Comparison of ENCODE assay signal across 3 worm cellular contexts in genomic region chrII:2975561-2976230, ce11.
A peak's percentile ranks its signal among the peaks of the same experiment; 100 is the strongest.
TF ChIP-seq lines count a peak whose summit lies in the region.

No protein-coding gene starts in this region.

TF ChIP-seq in whole organism, L1 larva, 84 proteins besides CTCF, POLR2A, EP300 and RAD21 (continued from another document):
- peak in 1 of 2 experiments; percentile 8 for TF ChIP-seq efl-1 (optimal IDR thresholded peaks at IDR 0.05; lab: Kevin White, UChicago)
- TF ChIP-seq efl-1 (GFP tag; optimal IDR thresholded peaks at IDR 0.05 in 1 of 2; lab: Kevin White, UChicago) = peak in 1 of 2 experiments; percentile 1
- TF ChIP-seq elt-2 (tag; optimal IDR thresholded peaks at IDR 0.05; lab: Kevin White, UChicago) = peak; percentile 91
- peak in 1 of 2 experiments; percentile 38 for TF ChIP-seq lin-35 (GFP tag; optimal IDR thresholded peaks at IDR 0.05; lab: Kevin White, UChicago)
- TF ChIP-seq pag-3 (tag; optimal IDR thresholded peaks at IDR 0.05; lab: Kevin White, UChicago; ENCODE audit: borderline replicate concordance, insufficient read depth) = no peak
- peak; percentile 14 for TF ChIP-seq pqm-1 (tag; optimal IDR thresholded peaks at IDR 0.05; lab: Kevin White, UChicago)
- TF ChIP-seq lin-39 (tag; optimal IDR thresholded peaks at IDR 0.05; lab: Kevin White, UChicago) = no peak
- peak in 1 of 2 experiments; percentile 23 for TF ChIP-seq mdl-1 (tag; optimal IDR thresholded peaks at IDR 0.05; lab: Kevin White, UChicago)
- TF ChIP-seq lin-15B (tag; optimal IDR thresholded peaks at IDR 0.05; lab: Kevin White, UChicago) = no peak
- TF ChIP-seq mep-1 (tag; optimal IDR thresholded peaks at IDR 0.05; lab: Kevin White, UChicago) = peak; percentile 14
- TF ChIP-seq tlp-1 (tag; optimal IDR thresholded peaks at IDR 0.05; lab: Kevin White, UChicago) = peak; percentile 51

TF ChIP-seq in whole organism, L2 larva, 48 proteins besides CTCF, POLR2A, EP300 and RAD21 (continued from another document):
- no peak for TF ChIP-seq snpc-4 (tag; optimal IDR thresholded peaks at IDR 0.05; lab: Kevin White, UChicago)

TF ChIP-seq in whole organism, L4 larva, 104 proteins besides CTCF, POLR2A, EP300 and RAD21 (continued from another document):
- TF ChIP-seq lsy-2 (tag; optimal IDR thresholded peaks at IDR 0.05; lab: Kevin White, UChicago) (peak in 1 of 2 experiments; percentile 4), daf-16 (GFP tag; optimal IDR thresholded peaks at IDR 0.05; lab: Kevin White, UChicago) (no peak), daf-16 (tag; optimal IDR thresholded peaks at IDR 0.05; lab: Kevin White, UChicago) (peak; percentile 84), hlh-11 (tag; optimal IDR thresholded peaks at IDR 0.05; lab: Kevin White, UChicago) (peak; percentile 77), T20F7.1 (GFP tag; optimal IDR thresholded peaks at IDR 0.05; lab: Kevin White, UChicago) (peak; percentile 14), dpl-1 (GFP tag; optimal IDR thresholded peaks at IDR 0.05; lab: Kevin White, UChicago) (peak; percentile 3), nhr-48 (tag; optimal IDR thresholded peaks at IDR 0.05; lab: Kevin White, UChicago) (no peak), dve-1 (tag; optimal IDR thresholded peaks at IDR 0.05; lab: Kevin White, UChicago; ENCODE audit: insufficient read depth) (peak; percentile 84), pqm-1 (tag; optimal IDR thresholded peaks at IDR 0.05; lab: Kevin White, UChicago) (peak; percentile 89), snpc-4 (tag; optimal IDR thresholded peaks at IDR 0.05; lab: Kevin White, UChicago) (no peak), php-3 (GFP tag; IDR thresholded peaks at IDR 0.05; lab: Robert Waterston, UW) (peak; percentile 39; the same call in 1 of the 2 replicates), mes-2 (tag; optimal IDR thresholded peaks at IDR 0.05; lab: Kevin White, UChicago; ENCODE audit: poor library complexity, severe bottlenecking) (peak; percentile 26)
TF ChIP-seq in whole organism, L4 larva: peak in this region for 19.
